Fruit fly (Drosophila melanogaster): ENCODE results near the gene CG14253.

DNA sequence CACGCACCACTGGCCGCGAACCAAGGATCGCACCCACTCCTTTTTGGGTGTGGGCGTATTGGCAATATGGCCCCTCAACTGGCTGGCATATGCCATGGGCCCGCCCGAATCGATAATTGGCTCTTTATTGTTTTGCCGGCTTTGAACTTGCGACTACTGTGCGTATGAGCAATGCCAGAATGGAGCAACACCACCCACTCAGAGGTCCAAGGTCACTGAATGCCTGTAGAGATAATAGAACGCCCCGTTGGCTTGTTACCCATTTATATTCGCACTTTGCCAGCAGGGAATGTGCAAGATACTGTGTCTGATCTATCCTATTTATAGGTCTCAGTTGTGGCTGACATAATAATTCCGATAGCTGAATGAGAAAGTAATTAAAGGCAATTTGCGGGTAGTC is 22.8 kb upstream of the CG14253 start:
- TF ChIP-seq psq (optimal IDR thresholded peaks at IDR 0.05) (no peak), pan (optimal IDR thresholded peaks at IDR 0.05) (no peak), EcR (GFP tag; optimal IDR thresholded peaks at IDR 0.05) (no peak), usp (GFP tag; optimal IDR thresholded peaks at IDR 0.05) (no peak), Dll (optimal IDR thresholded peaks at IDR 0.05) (no peak)

Data from whole organism.